Worm (Caenorhabditis elegans): Measurements from ENCODE around the gene fbxb-119.

fbxb-119 gene

DNA sequence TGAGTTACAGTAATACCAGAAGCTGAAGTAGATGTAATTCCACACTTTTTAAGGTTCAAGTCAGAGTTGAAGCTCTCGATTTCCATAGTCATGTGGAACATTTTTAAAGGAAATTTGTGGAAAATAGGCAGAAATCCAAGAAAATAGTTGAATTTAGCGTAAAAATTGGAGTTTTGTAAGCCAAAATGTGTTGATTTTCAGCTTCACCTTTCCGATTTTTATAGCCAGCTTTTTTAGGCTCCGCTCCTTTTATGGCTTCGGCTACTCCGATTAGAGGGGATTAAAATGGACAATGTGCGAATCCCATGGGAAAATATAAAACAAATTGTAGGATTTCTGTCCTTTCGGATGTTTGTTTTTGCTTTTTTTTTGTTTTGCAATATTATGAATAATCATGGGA, 49.9 kb downstream of the fbxb-119 start, which contains the start of gene C08E8.6:
TSS of gene C08E8.6 (minus strand) at position 101 of the 400 bp plus-strand sequence.
- TF ChIP-seq ets-7 (tag; optimal IDR thresholded peaks at IDR 0.05) = no peak
- TF ChIP-seq aly-1 (tag; optimal IDR thresholded peaks at IDR 0.05) = no peak
- TF ChIP-seq pes-1 (GFP tag; IDR thresholded peaks at IDR 0.05) = no peak
- TF ChIP-seq tbx-11 (GFP tag; IDR thresholded peaks at IDR 0.05) = no peak
- no peak for TF ChIP-seq ama-1 (optimal IDR thresholded peaks at IDR 0.05)
- TF ChIP-seq hmbx-1 (tag; optimal IDR thresholded peaks at IDR 0.05) = no peak
- no peak for TF ChIP-seq hnd-1 (tag; optimal IDR thresholded peaks at IDR 0.05)
- no peak for TF ChIP-seq ceh-36 (tag; optimal IDR thresholded peaks at IDR 0.05)
- TF ChIP-seq hmg-4 (GFP tag; optimal IDR thresholded peaks at IDR 0.05) = no peak
- TF ChIP-seq scrt-1 (GFP tag; IDR thresholded peaks at IDR 0.05) = no peak
- no peak for TF ChIP-seq sea-1 (GFP tag; conservative IDR thresholded peaks at IDR 0.05)
- no peak for TF ChIP-seq F13C5.2 (tag; optimal IDR thresholded peaks at IDR 0.05)
- TF ChIP-seq B0310.2 (tag; optimal IDR thresholded peaks at IDR 0.05) = no peak
- TF ChIP-seq flt-1 (GFP tag; IDR thresholded peaks at IDR 0.05) = no peak
- no peak for TF ChIP-seq ceh-13 (GFP tag; optimal IDR thresholded peaks at IDR 0.05)

Data from whole organism, early embryonic.